Fruit fly (Drosophila melanogaster) whole organism, embryonic: ENCODE measurements around the gene sea.

Experiments used
- Aef1 ChIP-seq: fragments of 200-800 bp; sonication (Bioruptor generic); IDR thresholded peaks from 3 replicates; pipeline ENCODE4 v1.3.6; 2022; ENCODE audit warnings: missing biosample characterization, missing genetic modification characterization
- Atf-2 ChIP-seq: fragments of 200-800 bp; sonication (Bioruptor generic); optimal IDR thresholded peaks from 2 replicates; lab custom pipeline; 2016; ENCODE audit warnings: missing biosample characterization, missing genetic modification characterization
- CG10654 ChIP-seq: fragments of 200-800 bp; sonication (Bioruptor generic); optimal IDR thresholded peaks from 2 replicates; lab custom pipeline; 2016; ENCODE audit warnings: missing biosample characterization, missing genetic modification characterization
- CG11085 ChIP-seq: fragments of 200-800 bp; sonication (Bioruptor generic); IDR thresholded peaks from 2 replicates; pipeline ENCODE4 v1.3.6; 2022; ENCODE audit warnings: missing biosample characterization, missing genetic modification characterization
- CG12071 ChIP-seq: fragments of 200-800 bp; sonication (Bioruptor generic); optimal IDR thresholded peaks from 3 replicates; lab custom pipeline; 2018; ENCODE audit warnings: missing biosample characterization, mild to moderate bottlenecking, missing genetic modification characterization
- CG12942 ChIP-seq: fragments of 200-800 bp; sonication (Bioruptor generic); optimal IDR thresholded peaks from 3 replicates; lab custom pipeline; 2016; ENCODE audit warnings: missing biosample characterization, missing genetic modification characterization
- CG17802 ChIP-seq: fragments of 200-800 bp; sonication (Bioruptor generic); optimal IDR thresholded peaks from 2 replicates; lab custom pipeline; 2018; ENCODE audit warnings: missing biosample characterization, mild to moderate bottlenecking, missing genetic modification characterization, moderate library complexity
- CG18476 ChIP-seq: fragments of 200-800 bp; sonication (Bioruptor generic); optimal IDR thresholded peaks from 2 replicates; lab custom pipeline; 2016; ENCODE audit warnings: missing biosample characterization, mild to moderate bottlenecking, missing genetic modification characterization
- CG32772 ChIP-seq: fragments of 200-800 bp; sonication (Bioruptor generic); IDR thresholded peaks from 2 replicates; pipeline ENCODE4 v1.3.6; 2022; ENCODE audit warnings: missing biosample characterization, missing genetic modification characterization
- CG42726 ChIP-seq: fragments of 200-800 bp; sonication (Bioruptor generic); IDR thresholded peaks from 2 replicates; pipeline ENCODE4 v1.3.6; 2022; ENCODE audit warnings: missing biosample characterization, missing genetic modification characterization; ENCODE audit not compliant: partially characterized antibody
- CG4820 ChIP-seq: fragments of 200-800 bp; sonication (Bioruptor generic); optimal IDR thresholded peaks from 3 replicates; lab custom pipeline; 2016; ENCODE audit warnings: missing biosample characterization, missing genetic modification characterization
- CG6791 ChIP-seq: fragments of 200-800 bp; sonication (Bioruptor generic); IDR thresholded peaks from 3 replicates; pipeline ENCODE4 v1.3.6; 2022; ENCODE audit warnings: missing biosample characterization, missing genetic modification characterization; ENCODE audit not compliant: partially characterized antibody
- CG6854 ChIP-seq: fragments of 200-800 bp; sonication (Bioruptor generic); optimal IDR thresholded peaks from 3 replicates; lab custom pipeline; 2017; ENCODE audit warnings: missing biosample characterization, mild to moderate bottlenecking, missing genetic modification characterization
- D19B ChIP-seq: fragments of 200-800 bp; sonication (Bioruptor generic); optimal IDR thresholded peaks from 2 replicates; lab custom pipeline; 2017; ENCODE audit warnings: missing biosample characterization, mild to moderate bottlenecking, missing genetic modification characterization
- Dek ChIP-seq: fragments of 200-800 bp; sonication (Bioruptor generic); optimal IDR thresholded peaks from 3 replicates; lab custom pipeline; 2019; ENCODE audit warnings: missing biosample characterization, mild to moderate bottlenecking, missing genetic modification characterization, moderate library complexity
- Drgx ChIP-seq: fragments of 200-800 bp; sonication (Bioruptor generic); IDR thresholded peaks from 2 replicates; pipeline ENCODE4 v1.3.6; 2022; ENCODE audit warnings: missing biosample characterization, missing genetic modification characterization
- E2f2 ChIP-seq: fragments of 200-800 bp; sonication (Bioruptor generic); IDR thresholded peaks from 2 replicates; pipeline ENCODE4 v1.3.6; 2022; ENCODE audit warnings: missing biosample characterization, missing genetic modification characterization
- Hand ChIP-seq: fragments of 200-800 bp; sonication (Bioruptor generic); optimal IDR thresholded peaks from 2 replicates; lab custom pipeline; 2017; ENCODE audit warnings: mild to moderate bottlenecking, missing biosample characterization, missing genetic modification reagents, missing genetic modification characterization
- HmgZ ChIP-seq: fragments of 200-800 bp; sonication (Bioruptor generic); optimal IDR thresholded peaks from 2 replicates; lab custom pipeline; 2018; ENCODE audit warnings: missing biosample characterization, mild to moderate bottlenecking, missing genetic modification characterization
- NK7.1 ChIP-seq: fragments of 200-800 bp; sonication (Bioruptor generic); optimal IDR thresholded peaks from 3 replicates; lab custom pipeline; 2016; ENCODE audit warnings: missing biosample characterization, missing genetic modification characterization
- Nf-YC ChIP-seq: fragments of 200-800 bp; optimal IDR thresholded peaks from 3 replicates; lab custom pipeline; 2019; ENCODE audit warnings: missing biosample characterization, mild to moderate bottlenecking, missing genetic modification characterization, moderate library complexity
- Sox102F ChIP-seq: fragments of 200-800 bp; sonication (Bioruptor generic); optimal IDR thresholded peaks from 2 replicates; lab custom pipeline; 2018; ENCODE audit warnings: missing biosample characterization, mild to moderate bottlenecking, missing genetic modification characterization, moderate library complexity
- Stat92E ChIP-seq, 3 experiments: fragments of >200 bp in 2 of 3; fragments of 200-800 bp in 1 of 3; sonication (Bioruptor generic) in 1 of 3; optimal IDR thresholded peaks; 2 replicates each; lab custom pipeline; 2017 to 2019; ENCODE audit warnings: missing biosample characterization in 3 of 3, missing genetic modification characterization in 3 of 3, mild to moderate bottlenecking in 1 of 3, moderate library complexity in 1 of 3
- Vsx1 ChIP-seq: fragments of 200-800 bp; sonication (Bioruptor generic); optimal IDR thresholded peaks from 2 replicates; lab custom pipeline; 2017; ENCODE audit warnings: missing biosample characterization, mild to moderate bottlenecking, missing genetic modification characterization, missing genetic modification reagents
- chif ChIP-seq, 2 experiments: fragments of 200-800 bp; sonication (Bioruptor generic); optimal IDR thresholded peaks; 3 replicates each; lab custom pipeline; 2016; ENCODE audit warnings: missing biosample characterization in 2 of 2, missing genetic modification characterization in 2 of 2
- crp ChIP-seq, 2 experiments: fragments of 200-800 bp; sonication (Bioruptor generic); optimal IDR thresholded peaks; 2 replicates in 1 of 2; 3 replicates in 1 of 2; lab custom pipeline; 2017; ENCODE audit warnings: missing biosample characterization in 2 of 2, missing genetic modification characterization in 2 of 2, mild to moderate bottlenecking in 1 of 2, moderate library complexity in 1 of 2
- cwo ChIP-seq: fragments of 200-800 bp; sonication (Bioruptor generic); optimal IDR thresholded peaks from 3 replicates; lab custom pipeline; 2017; ENCODE audit warnings: missing biosample characterization, missing genetic modification characterization, mild to moderate bottlenecking, moderate library complexity, missing genetic modification reagents
- emc ChIP-seq: fragments of 200-800 bp; sonication (Bioruptor generic); optimal IDR thresholded peaks from 2 replicates; lab custom pipeline; 2016; ENCODE audit warnings: missing biosample characterization, missing genetic modification characterization
- ems ChIP-seq: fragments of 200-800 bp; sonication (Bioruptor generic); optimal IDR thresholded peaks from 3 replicates; lab custom pipeline; 2016; ENCODE audit warnings: missing biosample characterization, missing genetic modification characterization
- en ChIP-seq: fragments of 200-800 bp; sonication (Bioruptor generic); optimal IDR thresholded peaks from 2 replicates; lab custom pipeline; 2016; ENCODE audit warnings: missing biosample characterization, missing genetic modification characterization
- fd96Cb ChIP-seq: fragments of 200-800 bp; sonication (Bioruptor generic); optimal IDR thresholded peaks from 2 replicates; lab custom pipeline; 2018; ENCODE audit warnings: missing biosample characterization, mild to moderate bottlenecking, missing genetic modification characterization, moderate library complexity
- gcm ChIP-seq: fragments of 200-800 bp; sonication (Bioruptor generic); optimal IDR thresholded peaks from 2 replicates; lab custom pipeline; 2019; ENCODE audit warnings: missing biosample characterization, mild to moderate bottlenecking, missing genetic modification characterization, moderate library complexity
- gro ChIP-seq: fragments of 200-800 bp; sonication (Bioruptor generic); optimal IDR thresholded peaks from 2 replicates; lab custom pipeline; 2016; ENCODE audit warnings: missing biosample characterization, missing genetic modification characterization
- hth ChIP-seq: fragments of >200 bp; optimal IDR thresholded peaks from 2 replicates; lab custom pipeline; 2017; ENCODE audit warnings: inconsistent platforms
- klu ChIP-seq: fragments of 200-800 bp; sonication (Bioruptor generic); IDR thresholded peaks from 2 replicates; pipeline ENCODE4 v1.3.6; 2022; ENCODE audit warnings: missing biosample characterization, missing genetic modification characterization
- lilli ChIP-seq: fragments of 200-800 bp; sonication (Bioruptor generic); optimal IDR thresholded peaks from 3 replicates; lab custom pipeline; 2016; ENCODE audit warnings: missing biosample characterization, missing genetic modification characterization
- mirr ChIP-seq: fragments of 200-800 bp; sonication (Bioruptor generic); optimal IDR thresholded peaks from 3 replicates; lab custom pipeline; 2018; ENCODE audit warnings: missing biosample characterization, mild to moderate bottlenecking, missing genetic modification characterization
- mld ChIP-seq: fragments of 200-800 bp; sonication (Bioruptor generic); IDR thresholded peaks from 3 replicates; pipeline ENCODE4 v1.3.6; 2022; ENCODE audit warnings: missing biosample characterization, missing genetic modification characterization; ENCODE audit not compliant: partially characterized antibody
- otp ChIP-seq: fragments of 200-800 bp; sonication (Bioruptor generic); IDR thresholded peaks from 3 replicates; pipeline ENCODE4, ENCODE4 v1.3.6; 2022; ENCODE audit warnings: missing biosample characterization, missing genetic modification characterization
- prd ChIP-seq, 3 experiments: fragments of >200 bp in 2 of 3; fragments of 200-800 bp in 1 of 3; sonication (Bioruptor generic) in 1 of 3; optimal IDR thresholded peaks in 2 of 3; IDR thresholded peaks in 1 of 3; 2 replicates in 2 of 3; 3 replicates in 1 of 3; pipeline versions ENCODE4 v1.3.6 to Lab custom; 2017 to 2022; ENCODE audit warnings: missing biosample characterization in 1 of 3, missing genetic modification characterization in 1 of 3
- pum ChIP-seq: fragments of 200-800 bp; sonication (Bioruptor generic); optimal IDR thresholded peaks from 2 replicates; lab custom pipeline; 2016; ENCODE audit warnings: missing biosample characterization, missing genetic modification characterization
- row ChIP-seq: fragments of 200-800 bp; sonication (Bioruptor generic); IDR thresholded peaks from 3 replicates; pipeline ENCODE4 v1.3.6; 2022; ENCODE audit warnings: missing biosample characterization, missing genetic modification characterization
- salm ChIP-seq: fragments of 200-800 bp; sonication (Bioruptor generic); optimal IDR thresholded peaks from 2 replicates; lab custom pipeline; 2018; ENCODE audit warnings: missing biosample characterization, mild to moderate bottlenecking, missing genetic modification characterization
- sens-2 ChIP-seq: fragments of 200-800 bp; sonication (Bioruptor generic); IDR thresholded peaks from 2 replicates; pipeline ENCODE4 v1.3.6; 2022; ENCODE audit warnings: missing biosample characterization, missing genetic modification characterization
- sob ChIP-seq: fragments of 200-800 bp; sonication (Bioruptor generic); IDR thresholded peaks from 2 replicates; pipeline ENCODE4 v1.3.6; 2022; ENCODE audit warnings: missing biosample characterization, missing genetic modification characterization
- tgo ChIP-seq: fragments of 200-800 bp; sonication (Bioruptor generic); IDR thresholded peaks from 3 replicates; pipeline ENCODE4 v1.3.6; 2022; ENCODE audit warnings: missing biosample characterization, missing genetic modification characterization
- trh ChIP-seq: fragments of 200-800 bp; sonication (Bioruptor generic); optimal IDR thresholded peaks from 2 replicates; lab custom pipeline; 2016; ENCODE audit warnings: missing biosample characterization, missing genetic modification characterization
- zfh1 ChIP-seq: fragments of 200-800 bp; sonication (Bioruptor generic); IDR thresholded peaks from 3 replicates; pipeline ENCODE4 v1.3.6; 2022; ENCODE audit warnings: missing biosample characterization, missing genetic modification characterization

The sea gene

dm6 chr3R:11582253-11582589 is 15.4 kb upstream of the sea start (continued):
- TF ChIP-seq CG42726 (GFP tag; lab: Robert Waterston, UW) = no peak
- peak; percentile 67 for TF ChIP-seq CG32772 (GFP tag; lab: Robert Waterston, UW)
- TF ChIP-seq lilli (GFP tag; lab: Kevin White, UChicago) = peak; percentile 72
- no peak for TF ChIP-seq emc
- peak; percentile 41 for TF ChIP-seq cwo (GFP tag; lab: Kevin White, UChicago)
- TF ChIP-seq salm = peak; percentile 52
- TF ChIP-seq Aef1 (GFP tag; lab: Robert Waterston, UW) = peak; percentile 64; the same call in 2 of the 3 replicates
- TF ChIP-seq Sox102F (GFP tag; lab: Kevin White, UChicago) = peak; percentile 87
- TF ChIP-seq Dek (tag; lab: Kevin White, UChicago) = peak; percentile 47
- TF ChIP-seq CG12071 (GFP tag; lab: Kevin White, UChicago) = no peak
- peak; percentile 61 for TF ChIP-seq CG17802 (tag; lab: Kevin White, UChicago)
- peak in 1 of 2 experiments; percentile 10 for TF ChIP-seq crp (GFP tag; optimal IDR thresholded peaks at IDR 0.05; lab: Kevin White, UChicago)
- TF ChIP-seq CG10654 = peak; percentile 14
- peak; percentile 56 for TF ChIP-seq en (GFP tag; lab: Kevin White, UChicago)
- TF ChIP-seq CG18476 (GFP tag; lab: Kevin White, UChicago) = no peak
- TF ChIP-seq gcm (GFP tag; lab: Kevin White, UChicago) = peak; percentile 48
- TF ChIP-seq pum (GFP tag; lab: Kevin White, UChicago) = peak; percentile 65
- peak; percentile 64; the same call in 1 of the 3 replicates for TF ChIP-seq otp (GFP tag; lab: Robert Waterston, UW)
- TF ChIP-seq HmgZ (tag; lab: Kevin White, UChicago) = no peak
- peak; percentile 51; the same call in 1 of the 2 replicates for TF ChIP-seq sob
- peak; percentile 72 for TF ChIP-seq CG12942 (GFP tag; lab: Kevin White, UChicago)
- peak; percentile 27 for TF ChIP-seq CG6854 (GFP tag; lab: Kevin White, UChicago)
- TF ChIP-seq ems (GFP tag; lab: Kevin White, UChicago) = peak; percentile 56
- peak; percentile 84 for TF ChIP-seq tgo (GFP tag; lab: Robert Waterston, UW)
- TF ChIP-seq hth = no peak
- no peak for TF ChIP-seq gro (GFP tag; lab: Kevin White, UChicago)
- peak; percentile 62 for TF ChIP-seq fd96Cb (tag; lab: Kevin White, UChicago)
- peak; percentile 85 for TF ChIP-seq row (GFP tag; lab: Robert Waterston, UW)
- TF ChIP-seq zfh1 (GFP tag; lab: Robert Waterston, UW) = peak; percentile 75; the same call in 2 of the 3 replicates
- TF ChIP-seq prd (optimal IDR thresholded peaks at IDR 0.05; lab: Kevin White, UChicago) = no peak
- peak; percentile 76 for TF ChIP-seq prd (GFP tag; IDR thresholded peaks at IDR 0.05; lab: Robert Waterston, UW)
- TF ChIP-seq E2f2 (GFP tag; lab: Robert Waterston, UW) = peak; percentile 40
- TF ChIP-seq NK7.1 (GFP tag; lab: Kevin White, UChicago) = peak; percentile 38
- TF ChIP-seq trh = no peak
- TF ChIP-seq, all 482 proteins: peak for 253

- TF ChIP-seq mld = peak; percentile 79; the same call in 1 of the 3 replicates
- no peak for TF ChIP-seq Atf-2 (GFP tag; lab: Kevin White, UChicago)
- no peak for TF ChIP-seq chif (GFP tag; optimal IDR thresholded peaks at IDR 0.05; lab: Kevin White, UChicago)
- TF ChIP-seq Stat92E (GFP tag; optimal IDR thresholded peaks at IDR 0.05; lab: Kevin White, UChicago) = peak in 1 of 3 experiments; percentile 6
- peak; percentile 4 for TF ChIP-seq mirr (GFP tag; lab: Kevin White, UChicago)
- no peak for TF ChIP-seq CG4820 (GFP tag; lab: Kevin White, UChicago)
- peak; percentile 95 for TF ChIP-seq CG6791 (GFP tag; lab: Robert Waterston, UW)
- 0 out of 2 replicates have a peak, but pooled peaks have one; percentile 14 for TF ChIP-seq klu
- TF ChIP-seq Hand = no peak
- no peak for TF ChIP-seq Nf-YC (tag; lab: Kevin White, UChicago)
- TF ChIP-seq sens-2 (GFP tag; lab: Robert Waterston, UW) = no peak
- 0 out of 3 replicates have a peak, but pooled peaks have one; percentile 20 for TF ChIP-seq row (GFP tag; lab: Robert Waterston, UW)
- no peak for TF ChIP-seq CG11085 (GFP tag; lab: Robert Waterston, UW)
- no peak for TF ChIP-seq D19B (GFP tag; lab: Kevin White, UChicago)
- no peak for TF ChIP-seq Vsx1 (GFP tag; lab: Kevin White, UChicago)
- TF ChIP-seq HmgZ (tag; lab: Kevin White, UChicago) = peak; percentile 41
- TF ChIP-seq Drgx (GFP tag; lab: Robert Waterston, UW) = no peak
These were observed 14.7 kb upstream of the sea start, which contains the start of gene wkd for dm6 chr3R:11581340-11582252. Gene wkd, plus strand, starts transcription at chr3R:11581576.
